Worm (Caenorhabditis elegans) whole organism, late embryonic: ENCODE data around the gene C23G10.1.

Experiments
- F13H6.1 ChIP-seq: sonication (generic microtip); optimal IDR thresholded peaks from 2 replicates; lab custom pipeline; 2016; ENCODE audit warnings: missing genetic modification characterization, missing compliant biosample characterization
- ama-1 ChIP-seq: fragments of 150-350 bp; optimal IDR thresholded peaks from 2 replicates; lab custom pipeline; 2014
- ceh-19 ChIP-seq: fragments of 200-800 bp; sonication (Bioruptor generic); optimal IDR thresholded peaks from 2 replicates; lab custom pipeline; 2018; ENCODE audit warnings: mild to moderate bottlenecking, missing genetic modification characterization, missing compliant biosample characterization
- ceh-24 ChIP-seq: sonication (generic microtip); optimal IDR thresholded peaks from 2 replicates; lab custom pipeline; 2016; ENCODE audit warnings: mild to moderate bottlenecking, missing genetic modification characterization, missing compliant biosample characterization
- dve-1 ChIP-seq: sonication (generic microtip); optimal IDR thresholded peaks from 2 replicates; lab custom pipeline; 2017; ENCODE audit warnings: antibody characterized with exemption, mild to moderate bottlenecking, missing genetic modification characterization, missing compliant biosample characterization
- fax-1 ChIP-seq: sonication (generic microtip); optimal IDR thresholded peaks from 2 replicates; lab custom pipeline; 2016; ENCODE audit warnings: missing genotype, missing genetic modification characterization, missing compliant biosample characterization
- fkh-10 ChIP-seq: fragments of 150-350 bp; optimal IDR thresholded peaks from 2 replicates; lab custom pipeline; 2014; ENCODE audit warnings: missing biosample characterization, missing genetic modification reagents, missing genetic modification characterization
- hlh-30 ChIP-seq: sonication (generic microtip); optimal IDR thresholded peaks from 2 replicates; lab custom pipeline; 2017; ENCODE audit warnings: antibody characterized with exemption, missing genetic modification characterization, missing compliant biosample characterization; ENCODE audit not compliant: insufficient read depth
- nhr-11 ChIP-seq: fragments of 150-350 bp; optimal IDR thresholded peaks from 2 replicates; lab custom pipeline; 2014; ENCODE audit warnings: missing biosample characterization, missing genetic modification characterization
- odd-2 ChIP-seq: sonication (generic microtip); optimal IDR thresholded peaks from 2 replicates; lab custom pipeline; 2017; ENCODE audit warnings: antibody characterized with exemption, mild to moderate bottlenecking, missing genetic modification characterization, missing compliant biosample characterization
- pha-4 ChIP-seq: fragments of 150-350 bp; optimal IDR thresholded peaks from 2 replicates; lab custom pipeline; 2018; ENCODE audit warnings: missing biosample characterization, missing genetic modification reagents, missing genetic modification characterization
- unc-86 ChIP-seq: sonication (generic microtip); optimal IDR thresholded peaks from 2 replicates; lab custom pipeline; 2016; ENCODE audit warnings: missing genetic modification characterization, missing compliant biosample characterization
- ztf-16 ChIP-seq: sonication (generic microtip); optimal IDR thresholded peaks from 2 replicates; lab custom pipeline; 2017; ENCODE audit warnings: missing genetic modification characterization, missing compliant biosample characterization

DNA sequence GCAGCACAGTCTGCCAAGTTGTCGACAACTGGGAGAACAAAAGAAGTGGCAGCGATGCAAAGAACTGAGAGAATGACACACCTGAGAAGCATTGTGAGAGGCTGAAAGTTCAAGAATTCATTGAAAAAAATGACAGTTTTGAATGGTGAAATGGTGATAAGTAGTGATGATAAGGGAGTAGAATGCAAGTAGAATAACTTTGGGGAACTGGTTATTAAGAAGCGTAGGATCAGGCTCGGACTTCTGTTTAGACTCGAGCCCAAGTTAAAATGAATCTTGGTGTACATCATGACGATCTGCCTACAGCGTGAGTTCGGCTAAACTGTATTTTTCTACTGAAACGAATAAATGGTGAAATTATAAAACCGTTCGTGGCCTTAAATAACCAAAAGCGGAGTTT is 30.5 kb upstream of the C23G10.1 start, which contains the start of gene F42A10.7:
- TF ChIP-seq ama-1 (lab: Kevin White, UChicago) = no peak
- TF ChIP-seq fkh-10 (GFP tag; lab: Kevin White, UChicago) = no peak
- no peak for TF ChIP-seq dve-1 (tag; lab: Kevin White, UChicago)
- TF ChIP-seq unc-86 (tag; lab: Kevin White, UChicago) = no peak
- no peak for TF ChIP-seq odd-2
- TF ChIP-seq hlh-30 (tag; lab: Kevin White, UChicago) = no peak
- TF ChIP-seq ceh-19 = no peak
- no peak for TF ChIP-seq F13H6.1 (tag; lab: Kevin White, UChicago)
- TF ChIP-seq pha-4 (tag; lab: Kevin White, UChicago) = no peak
- no peak for TF ChIP-seq ztf-16 (tag; lab: Kevin White, UChicago)
- no peak for TF ChIP-seq fax-1 (tag; lab: Kevin White, UChicago)
- no peak for TF ChIP-seq ceh-24 (tag; lab: Kevin White, UChicago)
- TF ChIP-seq nhr-11 (tag; lab: Kevin White, UChicago) = no peak
